Fruit fly (Drosophila melanogaster) whole organism, pupa: ENCODE results near the gene CG2794.

ENCODE experiments used
- Pif1A ChIP-seq: fragments of 200-800 bp; sonication (Bioruptor generic); optimal IDR thresholded peaks from 3 replicates; lab custom pipeline; 2016; ENCODE audit warnings: missing biosample characterization, missing genetic modification characterization
- fd96Ca ChIP-seq: fragments of 200-800 bp; sonication (Bioruptor generic); IDR thresholded peaks from 3 replicates; pipeline ENCODE4 v1.3.6; 2022; ENCODE audit warnings: missing biosample characterization, missing genetic modification characterization

dm6 chr2L:520331-521000 lies 43.5 kb upstream of the CG2794 start:
- TF ChIP-seq Pif1A (GFP tag; lab: Kevin White, UChicago) (peak; percentile 68), fd96Ca (GFP tag; lab: Robert Waterston, UW) (no peak)
